Worm (Caenorhabditis elegans): Measurements from ENCODE around the gene npr-38.

The npr-38 gene

DNA sequence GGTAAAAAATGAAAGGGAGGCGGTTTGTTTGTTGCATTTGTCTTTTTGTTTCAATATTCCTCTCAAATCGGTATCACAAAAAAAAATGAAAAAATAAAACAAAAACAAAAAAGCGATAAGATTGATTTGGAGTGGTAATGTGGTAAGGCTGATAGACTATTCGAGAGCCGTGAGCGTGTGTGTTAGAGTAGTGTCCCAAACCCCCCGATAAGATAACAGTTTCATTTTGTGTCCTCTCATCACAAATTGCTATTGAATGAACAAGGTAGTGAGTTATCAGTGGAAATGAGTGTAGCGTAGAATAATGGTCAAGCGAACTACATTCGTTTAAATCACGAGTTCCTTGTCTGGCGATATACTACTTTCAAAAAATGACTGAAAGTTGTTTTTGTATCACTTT is 27.0 kb downstream of the npr-38 start:
- peak; percentile 65 for TF ChIP-seq nhr-77 (tag; optimal IDR thresholded peaks at IDR 0.05)
- peak; percentile 30 for TF ChIP-seq hlh-30 (tag; optimal IDR thresholded peaks at IDR 0.05; ENCODE audit: insufficient read depth)
- no peak for TF ChIP-seq ctbp-1 (GFP tag; IDR thresholded peaks at IDR 0.05)
- TF ChIP-seq cey-2 (tag; optimal IDR thresholded peaks at IDR 0.05; ENCODE audit: borderline replicate concordance, insufficient read depth) = no peak
- TF ChIP-seq unc-62 (GFP tag; optimal IDR thresholded peaks at IDR 0.05 in 1 of 2) = peak; percentile 13 to 23
- no peak for TF ChIP-seq unc-62 (tag; optimal IDR thresholded peaks at IDR 0.05)
- peak; percentile 98 for TF ChIP-seq nhr-28 (tag; optimal IDR thresholded peaks at IDR 0.05)
- peak; percentile 85 for TF ChIP-seq php-3 (GFP tag; IDR thresholded peaks at IDR 0.05)
- TF ChIP-seq madf-5 (GFP tag; IDR thresholded peaks at IDR 0.05) = no peak
- peak; percentile 54; the same call in 1 of the 2 replicates for TF ChIP-seq T26A8.4 (GFP tag; IDR thresholded peaks at IDR 0.05)
- peak in 1 of 2 experiments; percentile 19 for TF ChIP-seq hif-1 (tag; optimal IDR thresholded peaks at IDR 0.05)
- TF ChIP-seq dmd-6 (GFP tag; IDR thresholded peaks at IDR 0.05) = peak; percentile 86
- TF ChIP-seq ztf-7 (tag; optimal IDR thresholded peaks at IDR 0.05) = peak; percentile 24
- peak; percentile 87 for TF ChIP-seq hlh-11 (tag; optimal IDR thresholded peaks at IDR 0.05)
- 0 out of 2 replicates have a peak, but pooled peaks have one; percentile 37 for TF ChIP-seq mdt-29 (GFP tag; IDR thresholded peaks at IDR 0.05)
- peak; percentile 20 for TF ChIP-seq nhr-48 (tag; optimal IDR thresholded peaks at IDR 0.05)
- TF ChIP-seq nhr-102 (tag; optimal IDR thresholded peaks at IDR 0.05) = peak; percentile 43
- TF ChIP-seq unc-39 (tag; optimal IDR thresholded peaks at IDR 0.05) = no peak
- TF ChIP-seq lin-13 (GFP tag; optimal IDR thresholded peaks at IDR 0.05) = no peak
- peak; percentile 39 for TF ChIP-seq mes-2 (tag; optimal IDR thresholded peaks at IDR 0.05; ENCODE audit: poor library complexity, severe bottlenecking)
- peak; percentile 83 for TF ChIP-seq aha-1 (tag)
- no peak for TF ChIP-seq zip-11 (GFP tag; IDR thresholded peaks at IDR 0.05)
- TF ChIP-seq mxl-3 (GFP tag; optimal IDR thresholded peaks at IDR 0.05) = peak; percentile 6
- no peak for TF ChIP-seq saeg-2 (GFP tag; IDR thresholded peaks at IDR 0.05)
- no peak for TF ChIP-seq F49E8.2 (tag; optimal IDR thresholded peaks at IDR 0.05; ENCODE audit: borderline replicate concordance)
- TF ChIP-seq set-16 (GFP tag; IDR thresholded peaks at IDR 0.05) = no peak
- TF ChIP-seq nhr-11 (tag; optimal IDR thresholded peaks at IDR 0.05) = no peak
- peak; percentile 52; the same call in 1 of the 2 replicates for TF ChIP-seq lin-1 (GFP tag; IDR thresholded peaks at IDR 0.05)
- TF ChIP-seq nhr-10 (tag; optimal IDR thresholded peaks at IDR 0.05) = peak; percentile 33
- TF ChIP-seq ceh-20 (GFP tag; IDR thresholded peaks at IDR 0.05) = no peak
- TF ChIP-seq nhr-6 (tag; optimal IDR thresholded peaks at IDR 0.05) = no peak
- no peak for TF ChIP-seq nhr-42 (GFP tag; IDR thresholded peaks at IDR 0.05)
- TF ChIP-seq daf-16 (GFP tag; optimal IDR thresholded peaks at IDR 0.05) = peak in 1 of 2 experiments; percentile 29
- peak; percentile 94 for TF ChIP-seq daf-16 (tag; optimal IDR thresholded peaks at IDR 0.05)
- TF ChIP-seq nhr-25 (tag; optimal IDR thresholded peaks at IDR 0.05; ENCODE audit: borderline replicate concordance, insufficient read depth) = no peak
- peak; percentile 98 for TF ChIP-seq pqm-1 (tag; optimal IDR thresholded peaks at IDR 0.05)
- TF ChIP-seq dve-1 (tag; optimal IDR thresholded peaks at IDR 0.05; ENCODE audit: insufficient read depth) = peak; percentile 96
- TF ChIP-seq mep-1 (tag; optimal IDR thresholded peaks at IDR 0.05) = no peak
- TF ChIP-seq ceh-32 (tag; optimal IDR thresholded peaks at IDR 0.05; ENCODE audit: poor library complexity) = no peak

DNA sequence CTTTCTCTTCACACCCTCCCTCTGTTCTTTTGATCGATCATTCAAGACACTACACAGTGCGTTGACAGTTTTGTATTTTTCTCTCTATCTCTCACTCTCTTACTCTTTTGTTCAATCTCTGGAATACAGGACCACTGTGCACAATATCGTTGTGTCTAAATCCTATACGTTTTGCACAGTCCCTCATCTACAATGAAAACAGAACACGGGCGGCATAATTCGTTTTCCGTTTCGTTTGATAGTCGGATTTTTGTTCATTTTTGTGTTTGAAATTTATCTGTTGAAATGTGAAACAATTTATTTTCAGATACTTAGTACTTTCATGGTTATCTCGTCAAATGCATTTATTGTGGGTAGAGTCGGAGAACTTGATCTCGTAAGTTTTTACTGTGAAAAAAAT is 30.0 kb downstream of the npr-38 start, which contains the start of gene C03B1.7:
Gene C03B1.7, plus strand, starts transcription at position 301 of the 400 bp plus-strand sequence.
- TF ChIP-seq ceh-32 (tag; optimal IDR thresholded peaks at IDR 0.05; ENCODE audit: poor library complexity) (no peak), ztf-11 (tag; optimal IDR thresholded peaks at IDR 0.05) (no peak), arid-1 (GFP tag; conservative IDR thresholded peaks at IDR 0.05) (no peak)

Measured in whole organism, L4 larva.